Worm (Caenorhabditis elegans): ENCODE data around the gene ndab-2.

- no peak for TF ChIP-seq ztf-29 (GFP tag; IDR thresholded peaks at IDR 0.05)
- no peak for TF ChIP-seq klf-2 (GFP tag; conservative IDR thresholded peaks at IDR 0.05)
- TF ChIP-seq cog-1 (tag; optimal IDR thresholded peaks at IDR 0.05) = no peak
Measured at ce11 chrIII:7152569-7152968, 28.0 kb upstream of the ndab-2 start.
